Fruit fly (Drosophila melanogaster): ENCODE measurements around the gene RhoBTB.

Gene RhoBTB

DNA sequence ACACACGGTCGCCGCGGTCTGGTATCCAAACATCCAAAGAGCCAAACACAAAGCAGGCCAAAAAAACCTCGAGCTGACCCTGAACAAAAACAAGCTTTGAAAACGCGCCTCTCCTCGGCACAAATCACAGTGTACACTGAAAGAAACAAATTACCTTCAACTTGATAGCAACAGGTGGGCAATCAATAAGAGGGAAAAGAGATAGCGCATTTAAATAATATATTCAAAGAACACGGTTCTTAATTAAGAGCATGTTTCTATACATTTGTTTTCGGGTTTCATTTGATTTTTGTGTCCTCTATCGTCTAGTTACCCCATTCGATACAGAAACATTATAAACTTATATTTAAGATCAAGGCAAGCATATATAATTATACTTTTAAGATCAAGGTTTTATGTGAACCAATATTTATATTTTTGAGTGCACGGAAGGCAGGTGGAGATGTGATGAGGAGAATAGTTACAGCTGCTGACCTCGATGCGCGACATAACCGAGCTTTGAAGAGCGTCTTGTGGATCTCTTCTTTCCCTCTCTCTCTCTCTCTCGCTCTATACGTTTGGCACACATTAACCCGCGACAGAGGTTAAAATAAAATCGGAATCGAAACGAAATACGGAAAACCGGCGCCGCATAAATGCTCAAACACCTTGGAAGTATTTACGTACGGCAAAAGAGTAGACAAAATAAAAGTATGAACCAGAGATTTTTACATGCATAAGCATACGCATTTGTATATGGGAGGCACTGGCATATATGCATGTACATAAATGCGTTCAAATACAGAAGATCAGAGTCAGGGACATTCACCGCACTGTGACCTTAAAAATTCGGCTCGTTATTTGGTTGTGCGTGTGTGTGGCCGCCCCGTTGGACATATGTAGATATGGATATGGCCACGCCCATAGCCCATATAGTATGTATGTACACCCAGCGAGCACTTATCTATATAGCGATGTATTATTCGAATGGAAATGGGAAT, 22.5 kb downstream of the RhoBTB start:
- TF ChIP-seq CG17801 (GFP tag; optimal IDR thresholded peaks at IDR 0.05; ENCODE audit: partially characterized antibody), result peak; percentile 60

DNA sequence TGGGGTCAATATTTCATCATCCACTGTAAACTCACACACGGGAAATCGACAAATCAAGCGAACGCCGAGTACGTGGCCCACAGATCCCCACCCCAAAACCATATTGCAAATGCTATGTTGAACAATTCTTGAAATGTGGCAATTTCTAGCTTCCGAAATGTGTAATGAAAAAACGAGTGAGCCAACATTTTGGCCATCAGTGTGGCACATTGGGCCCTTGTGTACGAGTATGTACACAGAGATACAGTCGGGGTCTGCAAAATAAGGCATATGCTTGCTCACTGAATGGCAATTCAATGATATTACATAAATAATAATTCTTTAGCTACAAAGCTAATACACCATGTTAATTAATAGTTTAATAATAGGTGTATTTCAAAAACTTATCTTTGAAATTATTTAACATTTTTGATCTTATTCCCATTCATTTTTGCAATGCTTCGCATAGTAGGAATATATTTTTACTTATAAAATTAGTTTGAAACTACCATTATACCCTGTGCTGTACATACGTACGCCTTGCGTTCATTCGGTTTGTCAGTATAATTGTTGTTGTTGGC, 23.6 kb downstream of the RhoBTB start:
- TF ChIP-seq CG17801 (GFP tag; optimal IDR thresholded peaks at IDR 0.05; ENCODE audit: partially characterized antibody), result peak; percentile 88

DNA sequence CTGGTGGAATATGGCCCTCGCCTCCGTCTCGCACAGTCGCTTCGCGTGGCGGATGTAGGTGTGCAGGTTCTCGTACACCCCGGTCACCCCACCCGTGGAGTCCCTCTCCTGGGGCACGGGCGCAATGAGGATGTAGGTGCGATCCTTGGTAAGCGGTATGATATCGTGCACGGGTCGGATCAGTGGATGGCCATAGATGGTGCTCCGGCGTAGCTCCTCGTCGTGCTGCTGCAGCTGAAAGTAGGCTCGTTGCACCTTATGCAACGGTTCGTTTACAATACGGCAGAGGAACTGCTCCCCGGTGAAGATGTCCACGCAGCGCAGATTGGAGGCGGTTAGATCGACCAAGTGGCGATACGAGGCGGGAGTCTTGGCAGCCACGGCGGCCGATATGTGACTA, 24.5 kb downstream of the RhoBTB start:
- TF ChIP-seq CG17801 (GFP tag; optimal IDR thresholded peaks at IDR 0.05; ENCODE audit: partially characterized antibody), result no peak

DNA sequence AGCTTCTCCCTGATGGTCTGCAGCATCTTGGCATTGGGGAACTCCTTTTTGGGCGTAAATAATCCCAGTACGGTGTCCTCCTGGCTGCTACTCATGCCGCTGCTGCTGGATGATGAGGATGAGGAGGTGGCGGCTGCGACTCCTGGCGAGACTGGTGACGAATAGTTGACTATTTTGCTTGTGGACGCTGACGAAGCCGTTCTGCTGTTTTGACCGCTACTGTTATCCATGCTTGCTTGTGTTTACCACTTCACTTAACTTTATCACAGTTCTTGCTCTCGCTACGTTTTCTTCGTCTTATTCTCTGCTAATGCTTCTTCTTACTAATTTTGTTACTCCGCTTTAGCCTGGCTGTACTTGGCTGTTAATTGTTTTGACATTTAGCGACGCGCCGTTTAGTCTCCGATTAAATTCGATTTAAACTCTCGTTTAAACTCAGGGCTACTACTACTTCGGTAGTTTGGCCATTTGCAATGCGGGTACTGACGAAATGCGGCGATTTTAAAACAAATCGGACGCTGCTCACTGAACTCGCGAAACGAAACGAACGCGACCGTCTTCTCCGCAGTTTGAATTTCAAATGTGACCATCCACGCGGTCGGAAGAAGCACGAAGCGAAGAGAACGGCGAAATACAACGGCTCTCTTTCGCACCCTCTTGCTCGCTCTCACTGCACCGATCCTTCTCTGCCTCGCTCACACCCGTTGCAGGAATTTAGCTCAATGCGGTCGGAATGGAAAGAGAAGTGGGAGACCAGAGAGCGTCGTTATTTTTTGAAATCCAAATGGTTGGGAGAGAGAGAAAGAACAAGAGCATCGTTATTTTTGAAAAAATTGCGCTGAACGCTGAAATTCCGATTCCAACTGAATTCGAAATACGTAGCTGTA, 25.2 kb downstream of the RhoBTB start, which contains the start of gene trbl:
TSS of gene trbl (minus strand) at position 584 of the 887 bp plus-strand sequence.
- TF ChIP-seq CG17801 (GFP tag; optimal IDR thresholded peaks at IDR 0.05; ENCODE audit: partially characterized antibody), result peak; percentile 77

DNA sequence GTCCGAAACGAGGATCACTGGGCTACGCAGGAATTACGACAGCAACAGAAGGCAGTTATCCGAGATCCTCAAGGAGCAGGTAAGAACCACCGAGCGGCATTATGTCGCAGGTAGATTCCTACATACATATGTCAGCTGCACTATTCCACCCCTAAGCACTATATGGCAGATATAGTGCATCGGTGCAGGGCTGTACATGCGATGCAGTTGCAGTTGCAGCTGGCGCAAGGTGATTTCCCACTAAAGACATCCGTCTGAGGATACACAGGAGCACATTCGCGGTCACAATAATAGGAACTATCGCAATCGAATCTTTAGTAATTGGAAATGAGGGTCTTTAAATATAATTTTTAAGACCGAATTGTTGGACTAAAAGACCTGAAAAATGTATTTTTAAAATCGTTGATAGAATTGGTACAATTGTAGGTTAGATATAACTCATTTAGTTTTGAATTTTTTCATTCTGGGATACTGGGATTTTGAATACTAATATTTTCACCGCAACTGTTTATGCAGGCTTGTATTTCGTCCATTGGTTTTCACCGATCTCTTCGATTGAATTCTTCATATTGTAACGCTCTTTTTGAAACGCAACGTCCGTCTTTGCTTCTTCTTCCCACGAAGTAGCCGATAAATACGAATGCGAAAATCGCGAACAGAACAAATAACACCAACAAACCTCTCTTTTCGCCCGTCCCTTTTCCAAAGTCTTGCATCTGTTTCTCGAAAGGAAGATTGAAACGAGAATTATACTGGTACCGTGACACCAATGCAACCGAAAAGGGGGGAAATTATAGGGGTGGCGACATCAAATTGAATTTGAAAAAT, 26.8 kb downstream of the RhoBTB start:
- TF ChIP-seq CG17801 (GFP tag; optimal IDR thresholded peaks at IDR 0.05; ENCODE audit: partially characterized antibody), result no peak

DNA sequence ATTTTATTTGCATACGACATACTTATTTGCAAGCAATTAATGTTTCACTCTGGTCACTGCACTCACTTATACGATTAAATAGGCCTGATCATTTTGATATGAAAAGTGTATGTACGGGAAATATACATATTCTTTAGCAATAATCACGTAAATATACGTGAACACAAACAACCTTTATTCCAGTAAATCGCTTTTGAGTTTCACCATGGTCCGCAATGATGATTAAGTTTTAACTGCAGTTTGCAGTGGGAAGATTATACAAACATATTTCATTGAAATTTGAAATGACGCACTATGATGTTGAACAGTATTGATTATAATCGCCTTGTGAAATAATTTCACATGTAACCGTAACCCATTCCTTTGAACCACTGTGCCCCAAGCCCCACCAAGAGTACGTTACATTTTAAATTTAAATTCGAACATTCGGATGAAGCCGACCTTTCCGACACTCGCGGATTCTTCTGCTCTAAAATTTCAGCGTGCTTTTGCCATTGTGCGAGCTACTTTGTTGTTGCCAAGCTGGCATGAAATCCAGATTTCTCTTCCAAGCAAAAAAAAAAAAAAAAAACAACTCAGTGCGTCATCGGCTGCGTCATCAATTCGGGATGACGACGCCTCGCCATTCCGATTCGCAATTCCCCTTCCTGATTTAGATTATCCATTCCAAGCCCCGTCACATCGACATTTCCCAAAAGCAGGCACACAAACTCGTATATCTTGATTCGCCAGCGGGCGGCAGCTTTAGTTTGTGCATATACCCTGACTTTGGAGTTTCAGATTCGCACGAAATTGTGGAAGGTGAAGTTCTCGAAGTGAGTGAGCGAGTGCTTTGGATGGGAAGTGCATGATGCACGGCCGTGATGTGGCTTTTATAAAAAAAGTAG, 27.7 kb downstream of the RhoBTB start:
- TF ChIP-seq CG17801 (GFP tag; optimal IDR thresholded peaks at IDR 0.05; ENCODE audit: partially characterized antibody), result no peak

DNA sequence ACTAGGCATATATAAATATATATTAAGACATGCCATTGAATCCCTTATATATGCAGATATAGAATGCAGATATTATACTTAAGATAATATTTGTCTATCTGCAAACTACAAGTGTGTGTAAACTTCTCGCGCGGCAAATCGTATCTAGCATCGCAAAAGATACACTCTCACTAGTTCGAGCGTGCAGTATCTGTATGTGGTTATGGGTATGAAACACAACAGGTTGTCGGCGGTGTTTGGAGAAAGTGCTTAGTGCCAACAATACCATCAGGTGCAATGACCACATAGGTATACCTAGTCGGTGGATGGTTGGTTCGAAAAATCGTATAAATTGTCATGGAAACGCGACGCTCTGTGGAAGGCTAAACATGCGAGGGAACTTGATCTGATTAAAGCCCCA, 28.5 kb downstream of the RhoBTB start:
- TF ChIP-seq CG17801 (GFP tag; optimal IDR thresholded peaks at IDR 0.05; ENCODE audit: partially characterized antibody), result no peak

DNA sequence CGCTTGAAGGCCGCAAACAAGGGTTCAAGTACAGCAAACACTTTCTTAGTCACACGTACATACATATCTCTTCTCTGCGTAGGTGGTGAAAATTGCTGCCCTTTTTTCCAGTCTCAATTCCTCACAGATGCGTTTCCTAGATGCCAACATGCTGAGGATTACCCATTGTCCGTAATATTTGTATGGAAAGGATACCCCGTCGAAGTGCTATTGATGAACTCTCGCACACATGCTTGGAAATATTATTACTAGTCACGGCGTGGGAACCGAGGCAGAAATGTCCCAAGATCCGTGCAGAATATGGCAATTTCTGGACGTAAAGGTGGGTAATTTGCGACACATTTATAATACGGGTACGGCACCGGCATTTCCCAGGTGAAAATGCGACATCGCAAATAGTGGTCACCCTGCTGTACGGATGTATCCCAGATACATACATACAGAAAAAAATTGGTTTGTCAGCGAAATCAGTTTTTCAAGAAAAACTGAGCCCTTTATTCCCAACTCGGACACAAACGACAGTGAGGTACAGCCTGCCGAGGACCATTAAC, 29.4 kb downstream of the RhoBTB start:
- no peak for TF ChIP-seq CG17801 (GFP tag; optimal IDR thresholded peaks at IDR 0.05; ENCODE audit: partially characterized antibody)

DNA sequence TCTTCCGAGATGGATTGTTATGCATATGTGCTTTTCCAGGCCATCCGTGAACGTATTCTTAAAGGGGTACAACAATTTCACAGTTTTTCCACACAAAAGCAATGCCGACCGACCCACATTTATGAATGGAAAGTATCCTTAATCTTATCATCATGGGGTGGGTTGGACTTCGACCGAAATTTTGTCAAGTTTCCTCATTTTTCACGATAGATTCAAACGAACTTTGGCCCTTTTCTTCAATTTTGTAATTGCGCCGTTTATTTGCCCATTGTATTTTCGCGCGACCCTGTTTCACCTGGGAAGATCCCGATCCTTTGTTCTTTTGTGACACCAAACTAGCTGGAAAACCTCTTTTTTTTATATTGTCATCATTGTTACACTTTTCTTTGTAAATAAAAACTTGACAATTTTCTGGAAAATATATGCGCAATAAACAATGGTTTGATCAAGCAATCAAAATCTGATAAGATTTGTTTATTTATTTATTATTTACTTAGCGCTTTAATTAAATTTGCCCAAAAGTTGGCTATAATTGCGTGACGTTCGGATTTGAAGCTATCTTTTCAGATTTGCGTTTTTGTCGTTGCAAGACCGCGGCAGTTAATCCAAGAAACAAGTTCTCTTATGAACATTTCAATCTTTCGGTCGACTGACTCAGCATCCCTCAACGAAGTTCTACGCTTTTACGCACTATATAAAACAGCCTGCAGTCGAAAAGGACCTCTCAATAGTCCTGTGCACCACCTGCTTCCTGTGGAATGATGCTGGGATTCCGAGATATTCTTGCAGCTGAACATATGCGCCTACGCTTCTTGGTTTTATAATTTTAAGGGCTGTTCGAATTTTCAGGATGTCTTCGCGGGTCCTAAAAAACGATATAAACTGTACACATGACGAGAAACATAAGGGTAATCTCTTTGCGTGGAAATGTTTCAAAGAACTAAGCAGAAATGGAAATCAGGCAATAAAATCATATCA, 30.2 kb downstream of the RhoBTB start:
- no peak for TF ChIP-seq CG17801 (GFP tag; optimal IDR thresholded peaks at IDR 0.05; ENCODE audit: partially characterized antibody)

DNA sequence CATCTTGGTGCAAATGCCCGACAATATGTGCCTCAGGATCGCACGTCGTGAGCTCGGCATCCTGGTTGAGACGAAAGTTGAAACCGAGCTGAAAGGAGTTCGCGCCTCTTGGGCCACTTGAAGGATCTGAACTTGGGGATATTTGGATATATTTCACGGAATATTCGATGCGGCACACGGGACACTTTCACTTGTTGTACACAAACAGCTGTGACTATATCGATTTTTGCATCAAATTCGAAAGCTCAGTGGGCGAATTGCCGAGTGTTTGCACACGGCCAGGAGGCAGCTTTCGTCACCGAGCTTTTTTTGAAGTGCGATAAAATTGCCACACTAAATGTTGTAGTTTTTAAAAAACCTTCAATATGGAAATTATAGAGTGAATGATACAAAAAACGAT, 34.3 kb downstream of the RhoBTB start, which contains the start of gene CG13248:
TSS of gene CG13248 (minus strand) at position 222 of the 400 bp plus-strand sequence.
- no peak for TF ChIP-seq CG17801 (GFP tag; optimal IDR thresholded peaks at IDR 0.05; ENCODE audit: partially characterized antibody)

DNA sequence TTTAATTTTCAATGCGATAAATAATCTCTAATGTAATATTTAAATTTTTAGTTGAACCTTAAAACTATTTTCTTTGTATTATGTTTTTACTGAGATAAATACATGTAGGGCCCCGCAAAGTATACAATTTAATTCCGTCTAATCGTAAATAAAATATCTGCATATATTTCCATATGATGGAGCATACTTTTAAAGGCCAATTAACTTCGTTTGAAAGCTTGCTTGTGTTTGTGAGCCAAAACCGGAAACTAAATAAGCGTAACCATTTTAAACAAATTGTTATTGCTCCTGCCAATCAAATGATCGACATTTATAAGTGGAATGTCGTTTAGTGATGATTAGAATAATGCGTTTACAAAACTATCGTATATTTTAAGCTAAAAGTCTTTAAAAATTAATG, 34.7 kb downstream of the RhoBTB start:
- peak; percentile 41 for TF ChIP-seq CG17801 (GFP tag; optimal IDR thresholded peaks at IDR 0.05; ENCODE audit: partially characterized antibody)

DNA sequence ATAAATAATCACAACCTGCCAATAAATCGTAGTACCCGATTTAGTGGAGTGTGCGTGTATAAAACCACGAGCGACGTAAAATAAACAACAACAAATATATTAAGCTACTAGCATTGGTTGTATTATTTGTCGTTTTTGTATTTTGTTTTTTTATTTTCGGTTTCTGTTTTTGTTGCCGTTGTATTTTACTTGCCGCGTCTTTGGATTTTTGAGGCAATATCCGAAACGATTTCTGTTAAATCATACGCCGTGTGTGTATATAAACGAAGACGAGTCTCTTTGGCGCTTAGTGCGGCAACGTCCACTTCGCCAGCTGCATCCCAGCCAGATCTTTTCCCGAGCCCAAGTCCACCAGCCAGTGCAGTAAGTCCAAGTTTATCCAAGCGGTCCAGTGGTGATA, 37.3 kb downstream of the RhoBTB start, which contains the start of gene zye:
TSS of gene zye (plus strand) at position 301 of the 400 bp plus-strand sequence.
- TF ChIP-seq CG17801 (GFP tag; optimal IDR thresholded peaks at IDR 0.05; ENCODE audit: partially characterized antibody), result no peak

All from ovary, adult (tissue).